Worm (Caenorhabditis elegans) whole organism, L1 larva: Measurements from ENCODE around the gene msp-32.

Experiments
- C16A3.4 ChIP-seq: fragments of 150-350 bp; optimal IDR thresholded peaks from 2 replicates; lab custom pipeline; 2014; ENCODE audit warnings: missing biosample characterization, missing genetic modification characterization
- ceh-82 ChIP-seq, 3 experiments: fragments of 150-350 bp in 1 of 3; sonication (generic microtip) in 2 of 3; optimal IDR thresholded peaks; 2 replicates each; lab custom pipeline; 2014 to 2017; ENCODE audit warnings: missing biosample characterization in 3 of 3, missing genetic modification characterization in 3 of 3
- ceh-90 ChIP-seq: sonication (generic microtip); optimal IDR thresholded peaks from 2 replicates; lab custom pipeline; 2016; ENCODE audit warnings: missing genetic modification characterization, missing compliant biosample characterization
- fos-1 ChIP-seq: fragments of 150-350 bp; optimal IDR thresholded peaks from 2 replicates; lab custom pipeline; 2014; ENCODE audit warnings: missing biosample characterization, missing genetic modification characterization
- lin-39 ChIP-seq: fragments of 150-350 bp; optimal IDR thresholded peaks from 2 replicates; lab custom pipeline; 2014; ENCODE audit warnings: missing biosample characterization, missing genetic modification reagents, missing genetic modification characterization

- TF ChIP-seq lin-39 (tag; lab: Kevin White, UChicago) (no peak), ceh-90 (tag; lab: Kevin White, UChicago) (no peak), ceh-82 (tag; optimal IDR thresholded peaks at IDR 0.05; lab: Kevin White, UChicago) (no peak), fos-1 (tag; lab: Kevin White, UChicago) (no peak), C16A3.4 (tag; lab: Kevin White, UChicago) (no peak)
Observed at ce11 chrII:4867476-4867875, 31.2 kb upstream of the msp-32 start, which contains the start of gene col-17.
